Worm (Caenorhabditis elegans): ENCODE results near the gene srh-80.

The srh-80 gene

ce11 chrV:185694-186217 is 34.0 kb upstream of the srh-80 start, which contains the start of gene arid-1 (continued):
- TF ChIP-seq ZK337.2 (GFP tag; IDR thresholded peaks at IDR 0.05): no peak
- no peak for TF ChIP-seq php-3 (GFP tag; IDR thresholded peaks at IDR 0.05)
- peak; percentile 23 for TF ChIP-seq F49E8.2 (tag; optimal IDR thresholded peaks at IDR 0.05; ENCODE audit: borderline replicate concordance)
- no peak for TF ChIP-seq nhr-76 (tag; optimal IDR thresholded peaks at IDR 0.05)
- TF ChIP-seq lin-39 (tag; optimal IDR thresholded peaks at IDR 0.05): no peak
- no peak for TF ChIP-seq nhr-6 (tag; optimal IDR thresholded peaks at IDR 0.05)
- peak; percentile 39 for TF ChIP-seq dve-1 (tag; optimal IDR thresholded peaks at IDR 0.05; ENCODE audit: insufficient read depth)
- peak; percentile 12; the same call in 1 of the 2 replicates for TF ChIP-seq dmd-6 (GFP tag; IDR thresholded peaks at IDR 0.05)
- TF ChIP-seq jun-1 (tag; optimal IDR thresholded peaks at IDR 0.05): no peak
- no peak for TF ChIP-seq R02D3.7 (tag; optimal IDR thresholded peaks at IDR 0.05)
- no peak for TF ChIP-seq dmd-8 (GFP tag; IDR thresholded peaks at IDR 0.05)
- no peak for TF ChIP-seq ztf-11 (tag; optimal IDR thresholded peaks at IDR 0.05)
- TF ChIP-seq Y105C5A.15 (GFP tag; IDR thresholded peaks at IDR 0.05): no peak
- TF ChIP-seq skn-1 (tag; optimal IDR thresholded peaks at IDR 0.05): no peak
- no peak for TF ChIP-seq tra-1 (GFP tag; IDR thresholded peaks at IDR 0.05)
- TF ChIP-seq nhr-111 (GFP tag; optimal IDR thresholded peaks at IDR 0.05): no peak
- TF ChIP-seq lsy-2 (tag; optimal IDR thresholded peaks at IDR 0.05): peak in 1 of 2 experiments; percentile 53
- TF ChIP-seq ama-1 (optimal IDR thresholded peaks at IDR 0.05): no peak

ce11 chrV:189436-189835 is 30.3 kb upstream of the srh-80 start:
- peak; percentile 19; the same call in 1 of the 2 replicates for TF ChIP-seq set-16 (GFP tag; IDR thresholded peaks at IDR 0.05)
- TF ChIP-seq zfp-3 (GFP tag; conservative IDR thresholded peaks at IDR 0.05): no peak

ce11 chrV:194760-195159 is 25.0 kb upstream of the srh-80 start:
- TF ChIP-seq set-16 (GFP tag; IDR thresholded peaks at IDR 0.05) (peak; percentile 75), gei-8 (GFP tag; optimal IDR thresholded peaks at IDR 0.05) (no peak)

ce11 chrV:201300-201699 is 18.4 kb upstream of the srh-80 start, which contains the start of gene trpp-1:
TSS of gene trpp-1 (plus strand) at chrV:201600.
- no peak for TF ChIP-seq ceh-44 (GFP tag; IDR thresholded peaks at IDR 0.05)
- TF ChIP-seq aha-1 (tag): peak; percentile 15

ce11 chrV:203855-204432 is 15.8 kb upstream of the srh-80 start, which contains the start of gene lec-12:
TSS of gene lec-12 (plus strand) at chrV:204382.
- no peak for TF ChIP-seq daf-16 (GFP tag; optimal IDR thresholded peaks at IDR 0.05)
- TF ChIP-seq daf-16 (tag; optimal IDR thresholded peaks at IDR 0.05): peak; percentile 92
- peak; percentile 65 for TF ChIP-seq hlh-30 (tag; optimal IDR thresholded peaks at IDR 0.05; ENCODE audit: insufficient read depth)
- TF ChIP-seq pha-4 (GFP tag; IDR thresholded peaks at IDR 0.05): no peak
- peak; percentile 91 for TF ChIP-seq pha-4 (tag; optimal IDR thresholded peaks at IDR 0.05)
- TF ChIP-seq mep-1 (tag; optimal IDR thresholded peaks at IDR 0.05): peak; percentile 39
- TF ChIP-seq nhr-102 (tag; optimal IDR thresholded peaks at IDR 0.05): peak; percentile 25
- TF ChIP-seq zip-2 (tag; optimal IDR thresholded peaks at IDR 0.05): peak; percentile 79
- peak; percentile 35; the same call in 1 of the 2 replicates for TF ChIP-seq hmg-1.1 (GFP tag; IDR thresholded peaks at IDR 0.05)
- TF ChIP-seq nhr-6 (tag; optimal IDR thresholded peaks at IDR 0.05): peak; percentile 24
- no peak for TF ChIP-seq lin-15B (tag; optimal IDR thresholded peaks at IDR 0.05)
- TF ChIP-seq lsy-2 (tag; optimal IDR thresholded peaks at IDR 0.05): peak in 1 of 2 experiments; percentile 18
- TF ChIP-seq dve-1 (tag; optimal IDR thresholded peaks at IDR 0.05; ENCODE audit: insufficient read depth): peak; percentile 54
- peak; percentile 2 for TF ChIP-seq rbr-2 (tag; optimal IDR thresholded peaks at IDR 0.05)
- TF ChIP-seq snpc-4 (tag; optimal IDR thresholded peaks at IDR 0.05): no peak
- TF ChIP-seq mdl-1 (tag; optimal IDR thresholded peaks at IDR 0.05): no peak

Data from whole organism, L4 larva.